Worm (Caenorhabditis elegans) whole organism, L4 larva: ENCODE results near the gene C48B4.6.

Experiments
- ama-1 ChIP-seq: fragments of 150-350 bp; optimal IDR thresholded peaks from 2 replicates; lab custom pipeline; 2014; ENCODE audit warnings: inconsistent platforms, mixed read lengths
- ceh-20 ChIP-seq: fragments of 200-800 bp; sonication (Bioruptor generic); IDR thresholded peaks from 2 replicates; pipeline ENCODE4 v1.3.6; 2022; ENCODE audit warnings: missing genetic modification reagents, missing genetic modification characterization, missing compliant biosample characterization
- ceh-82 ChIP-seq: sonication (generic microtip); optimal IDR thresholded peaks from 2 replicates; lab custom pipeline; 2017; ENCODE audit warnings: missing biosample characterization, missing genetic modification characterization
- hlh-30 ChIP-seq: sonication (generic microtip); optimal IDR thresholded peaks from 2 replicates; lab custom pipeline; 2017; ENCODE audit warnings: antibody characterized with exemption, mild to moderate bottlenecking, missing genetic modification characterization, missing compliant biosample characterization; ENCODE audit not compliant: insufficient read depth
- madf-9 ChIP-seq: fragments of 200-800 bp; sonication (Bioruptor generic); conservative IDR thresholded peaks from 2 replicates; pipeline ENCODE4 v1.3.6; 2022; ENCODE audit warnings: missing genetic modification reagents, missing genetic modification characterization, missing compliant biosample characterization
- mdl-1 ChIP-seq, 2 experiments: fragments of 150-350 bp in 1 of 2; sonication (generic microtip) in 1 of 2; optimal IDR thresholded peaks; 2 replicates each; lab custom pipeline; 2014 to 2017; ENCODE audit warnings: missing biosample characterization in 2 of 2, missing genetic modification characterization in 2 of 2
- mep-1 ChIP-seq: fragments of 150-350 bp; sonication (generic microtip); optimal IDR thresholded peaks from 3 replicates; lab custom pipeline; 2014; ENCODE audit warnings: missing biosample characterization, missing genetic modification characterization
- mxl-3 ChIP-seq: fragments of 200-800 bp; sonication (Bioruptor generic); optimal IDR thresholded peaks from 2 replicates; lab custom pipeline; 2018; ENCODE audit warnings: mild to moderate bottlenecking, missing genetic modification characterization, missing compliant biosample characterization
- nhr-10 ChIP-seq: fragments of 150-350 bp; optimal IDR thresholded peaks from 2 replicates; lab custom pipeline; 2014; ENCODE audit warnings: missing biosample characterization, missing genetic modification characterization
- nhr-77 ChIP-seq: fragments of 150-350 bp; optimal IDR thresholded peaks from 2 replicates; lab custom pipeline; 2014; ENCODE audit warnings: missing biosample characterization, missing genetic modification characterization
- pqm-1 ChIP-seq: sonication (generic microtip); optimal IDR thresholded peaks from 2 replicates; lab custom pipeline; 2017; ENCODE audit warnings: missing biosample characterization, missing genetic modification characterization
- snpc-4 ChIP-seq: fragments of 150-350 bp; optimal IDR thresholded peaks from 2 replicates; lab custom pipeline; 2014; ENCODE audit warnings: missing biosample characterization, missing genetic modification characterization

DNA sequence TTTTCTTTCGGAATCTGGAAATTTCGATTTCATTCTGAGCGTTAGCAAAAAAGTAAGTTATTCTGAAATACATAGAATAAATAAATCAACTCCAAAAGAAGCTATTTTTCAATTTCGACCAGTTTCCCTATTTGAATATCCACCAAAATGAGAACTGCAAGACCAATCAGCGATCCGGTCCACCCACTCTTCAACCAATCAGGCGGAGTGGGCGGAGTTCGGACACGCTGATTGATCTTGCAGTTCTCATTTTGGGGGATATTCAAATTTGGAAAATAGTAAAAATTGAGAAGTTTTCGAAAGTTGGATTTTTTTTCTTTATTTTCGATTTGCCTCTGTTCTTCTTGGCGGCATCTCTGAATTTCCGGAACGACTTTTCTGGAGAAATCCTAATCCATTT, 12.5 kb upstream of the C48B4.6 start:
- TF ChIP-seq nhr-10 (no peak), pqm-1 (tag; lab: Kevin White, UChicago) (no peak), snpc-4 (tag; lab: Kevin White, UChicago) (no peak), hlh-30 (tag; lab: Kevin White, UChicago) (no peak), mep-1 (tag; lab: Kevin White, UChicago) (no peak), mdl-1 (tag; optimal IDR thresholded peaks at IDR 0.05; lab: Kevin White, UChicago) (no peak), ceh-20 (no peak), mxl-3 (GFP tag; lab: Kevin White, UChicago) (no peak), madf-9 (no peak), nhr-77 (tag; lab: Kevin White, UChicago) (no peak), ceh-82 (tag; lab: Kevin White, UChicago) (no peak), ama-1 (lab: Kevin White, UChicago) (no peak)
